Worm (Caenorhabditis elegans): Measurements from ENCODE around the gene spds-1.

DNA sequence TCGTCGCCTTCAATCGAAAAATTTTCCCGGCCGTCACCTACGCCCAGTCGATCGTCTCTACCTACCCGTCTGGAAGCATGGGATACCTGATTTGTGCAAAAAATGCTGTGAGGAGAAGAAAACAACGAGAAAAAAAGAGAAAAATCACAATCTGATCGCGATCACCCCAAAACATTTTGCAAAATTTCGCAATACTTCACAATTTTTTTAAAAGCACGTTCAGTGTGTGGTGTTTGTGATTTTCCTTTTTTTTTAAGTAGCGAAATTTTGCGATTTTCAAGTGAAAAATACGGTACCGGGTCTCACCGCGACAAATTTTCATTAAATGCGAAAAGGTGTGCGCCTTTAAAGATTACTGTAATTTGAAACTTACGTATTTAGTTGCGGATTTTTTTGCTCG is 3.0 kb downstream of the spds-1 start:
- TF ChIP-seq ama-1 (optimal IDR thresholded peaks at IDR 0.05) = no peak
- TF ChIP-seq lsy-2 (tag; optimal IDR thresholded peaks at IDR 0.05) = no peak
- no peak for TF ChIP-seq nhr-25 (tag; optimal IDR thresholded peaks at IDR 0.05)
- no peak for TF ChIP-seq gmeb-1 (tag; optimal IDR thresholded peaks at IDR 0.05)
- no peak for TF ChIP-seq ceh-82 (tag; optimal IDR thresholded peaks at IDR 0.05)
- no peak for TF ChIP-seq snpc-4 (tag; optimal IDR thresholded peaks at IDR 0.05)
- no peak for TF ChIP-seq alr-1 (tag; optimal IDR thresholded peaks at IDR 0.05)
- no peak for TF ChIP-seq elt-3 (tag; optimal IDR thresholded peaks at IDR 0.05)
- TF ChIP-seq unc-55 (GFP tag; optimal IDR thresholded peaks at IDR 0.05) = no peak
- TF ChIP-seq blmp-1 (tag; optimal IDR thresholded peaks at IDR 0.05; ENCODE audit: insufficient read depth) = no peak
- TF ChIP-seq nhr-10 (tag; optimal IDR thresholded peaks at IDR 0.05) = no peak
- TF ChIP-seq aly-2 (tag; optimal IDR thresholded peaks at IDR 0.05) = no peak
- TF ChIP-seq nhr-21 (tag; optimal IDR thresholded peaks at IDR 0.05) = no peak
